Worm (Caenorhabditis elegans): ENCODE data around the gene pde-2.

The pde-2 gene

DNA sequence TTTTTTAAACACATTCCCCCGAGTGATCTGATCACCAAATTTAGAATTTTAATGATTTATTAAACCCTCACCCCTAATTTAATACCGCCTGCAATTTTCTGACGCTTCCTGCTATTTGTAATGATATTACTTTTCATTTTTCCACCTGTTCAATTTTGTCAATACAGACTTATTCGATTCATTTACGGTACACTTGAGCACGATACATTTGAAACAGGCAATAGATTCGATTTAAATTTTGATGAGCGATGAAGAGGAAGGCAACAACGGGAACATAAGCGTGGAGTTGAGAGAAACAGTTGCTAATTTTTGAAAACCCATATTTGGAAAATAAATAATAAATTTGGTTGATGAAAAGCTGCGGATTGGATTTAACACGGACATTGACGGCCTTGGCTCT is 23.0 kb upstream of the pde-2 start (continued):
- no peak for TF ChIP-seq aptf-2 (GFP tag; conservative IDR thresholded peaks at IDR 0.05)
- TF ChIP-seq ceh-100 (GFP tag; IDR thresholded peaks at IDR 0.05) = no peak
- TF ChIP-seq snpc-3.4 (tag; optimal IDR thresholded peaks at IDR 0.05) = no peak
- TF ChIP-seq tlf-1 (GFP tag; optimal IDR thresholded peaks at IDR 0.05) = peak; percentile 20
- TF ChIP-seq rec-8 (tag; optimal IDR thresholded peaks at IDR 0.05) = no peak
- TF ChIP-seq ZK185.1 (tag; optimal IDR thresholded peaks at IDR 0.05; ENCODE audit: poor library complexity, severe bottlenecking) = no peak
- TF ChIP-seq ceh-58 (GFP tag; IDR thresholded peaks at IDR 0.05) = 0 out of 2 replicates have a peak, but pooled peaks have one; percentile 76
- TF ChIP-seq nhr-27 (tag; optimal IDR thresholded peaks at IDR 0.05) = no peak
- no peak for TF ChIP-seq zim-3 (tag; optimal IDR thresholded peaks at IDR 0.05)
- TF ChIP-seq unc-130 (GFP tag; optimal IDR thresholded peaks at IDR 0.05) = peak; percentile 8
- no peak for TF ChIP-seq nhr-179 (tag; optimal IDR thresholded peaks at IDR 0.05)
- no peak for TF ChIP-seq ztf-18 (tag; optimal IDR thresholded peaks at IDR 0.05)
- no peak for TF ChIP-seq rcor-1 (GFP tag; IDR thresholded peaks at IDR 0.05)
- TF ChIP-seq nfya-1 (tag; optimal IDR thresholded peaks at IDR 0.05; ENCODE audit: borderline replicate concordance, insufficient read depth) = no peak
- TF ChIP-seq Y56A3A.18 (GFP tag; IDR thresholded peaks at IDR 0.05) = no peak
- no peak for TF ChIP-seq ztf-25 (GFP tag; IDR thresholded peaks at IDR 0.05)
- TF ChIP-seq atf-7 (tag; optimal IDR thresholded peaks at IDR 0.05) = no peak
- no peak for TF ChIP-seq gei-17 (GFP tag; optimal IDR thresholded peaks at IDR 0.05)
- TF ChIP-seq akir-1 (GFP tag; optimal IDR thresholded peaks at IDR 0.05) = no peak
- TF ChIP-seq snpc-1.3 (tag; optimal IDR thresholded peaks at IDR 0.05; ENCODE audit: insufficient read depth) = no peak
- no peak for TF ChIP-seq madf-10 (tag; optimal IDR thresholded peaks at IDR 0.05)
- no peak for TF ChIP-seq F23B12.7 (tag; optimal IDR thresholded peaks at IDR 0.05; ENCODE audit: insufficient read depth)
- no peak for TF ChIP-seq ceh-40 (GFP tag; IDR thresholded peaks at IDR 0.05)
- no peak for TF ChIP-seq nhr-90 (tag; optimal IDR thresholded peaks at IDR 0.05)
- peak; percentile 59; the same call in 1 of the 2 replicates for TF ChIP-seq B0336.3 (GFP tag; IDR thresholded peaks at IDR 0.05)
- TF ChIP-seq hrde-1 (tag; optimal IDR thresholded peaks at IDR 0.05; ENCODE audit: borderline replicate concordance) = peak; percentile 59
- TF ChIP-seq cebp-1 (GFP tag; IDR thresholded peaks at IDR 0.05) = no peak
- peak; percentile 29 for TF ChIP-seq cebp-1 (tag; optimal IDR thresholded peaks at IDR 0.05)
- no peak for TF ChIP-seq xnd-1 (tag; optimal IDR thresholded peaks at IDR 0.05)
- TF ChIP-seq Y53F4B.3 (GFP tag; IDR thresholded peaks at IDR 0.05) = no peak
- no peak for TF ChIP-seq bed-2 (GFP tag; IDR thresholded peaks at IDR 0.05)
- TF ChIP-seq mxl-1 (tag; optimal IDR thresholded peaks at IDR 0.05) = no peak
- peak; percentile 9 for TF ChIP-seq F52B5.7 (tag; optimal IDR thresholded peaks at IDR 0.05)
- TF ChIP-seq hmg-1.2 (GFP tag; IDR thresholded peaks at IDR 0.05) = peak; percentile 26; the same call in 1 of the 2 replicates
- no peak for TF ChIP-seq dpff-1 (tag; optimal IDR thresholded peaks at IDR 0.05)
- TF ChIP-seq F57A8.1 (GFP tag; optimal IDR thresholded peaks at IDR 0.05) = no peak
- TF ChIP-seq ceh-91 (GFP tag; IDR thresholded peaks at IDR 0.05) = no peak
- peak; percentile 5; the same call in 1 of the 2 replicates for TF ChIP-seq hsf-1 (GFP tag; IDR thresholded peaks at IDR 0.05)
- no peak for TF ChIP-seq lir-1 (GFP tag; conservative IDR thresholded peaks at IDR 0.05)
- no peak for TF ChIP-seq athp-1 (tag; optimal IDR thresholded peaks at IDR 0.05)
- no peak for TF ChIP-seq hmg-20 (GFP tag; IDR thresholded peaks at IDR 0.05)
- TF ChIP-seq F22D6.2 (tag; optimal IDR thresholded peaks at IDR 0.05) = no peak
- TF ChIP-seq Y79H2A.3 (GFP tag; conservative IDR thresholded peaks at IDR 0.05) = peak; percentile 63; the same call in 1 of the 2 replicates
- no peak for TF ChIP-seq lin-26 (GFP tag; IDR thresholded peaks at IDR 0.05)
- TF ChIP-seq nhr-80 (tag; optimal IDR thresholded peaks at IDR 0.05) = no peak
- TF ChIP-seq mel-28 (tag; optimal IDR thresholded peaks at IDR 0.05; ENCODE audit: borderline replicate concordance) = no peak
- peak; percentile 23 for TF ChIP-seq F49E8.2 (tag; optimal IDR thresholded peaks at IDR 0.05; ENCODE audit: insufficient read depth)
- TF ChIP-seq attf-6 (GFP tag; IDR thresholded peaks at IDR 0.05) = no peak

Data from whole organism, young adult.